Worm (Caenorhabditis elegans): ENCODE measurements around the gene fbxa-31.

fbxa-31 gene

DNA sequence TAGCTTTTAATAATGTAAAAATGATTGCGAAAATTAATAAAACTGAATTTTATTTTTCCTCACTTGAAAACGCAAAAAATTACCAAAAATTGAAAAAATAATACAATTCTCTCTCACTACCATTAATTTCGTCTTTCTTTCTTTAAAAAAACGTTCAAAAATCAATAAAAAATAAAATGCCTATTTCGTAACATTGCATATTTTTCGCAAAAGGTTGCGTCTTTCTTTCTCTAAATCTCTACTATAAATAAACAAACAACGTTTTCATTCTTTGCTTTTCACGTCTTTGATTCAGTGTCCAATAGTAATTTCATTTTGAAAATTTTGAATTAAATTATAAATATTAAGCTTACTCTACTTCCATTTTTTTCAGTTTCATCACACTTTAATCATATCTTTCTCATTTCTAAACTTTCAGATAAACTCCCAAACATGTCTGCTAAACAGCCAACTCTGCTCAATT lies 13.4 kb upstream of the fbxa-31 start, which contains the start of gene fbxa-37:
Gene fbxa-37, plus strand, starts transcription at position 413 of the 463 bp plus-strand sequence.
- peak; percentile 26 for TF ChIP-seq crh-2 (tag; optimal IDR thresholded peaks at IDR 0.05)
- no peak for TF ChIP-seq nhr-25 (tag; optimal IDR thresholded peaks at IDR 0.05)
- TF ChIP-seq sma-3 (GFP tag; optimal IDR thresholded peaks at IDR 0.05): no peak
- no peak for TF ChIP-seq mbf-1 (tag; optimal IDR thresholded peaks at IDR 0.05)
- TF ChIP-seq nhr-11 (tag; optimal IDR thresholded peaks at IDR 0.05): no peak
- peak; percentile 67 for TF ChIP-seq C34F6.9 (tag; optimal IDR thresholded peaks at IDR 0.05)
- no peak for TF ChIP-seq ztf-4 (tag; optimal IDR thresholded peaks at IDR 0.05)
- no peak for TF ChIP-seq peb-1 (tag; optimal IDR thresholded peaks at IDR 0.05)
- no peak for TF ChIP-seq elt-3 (tag; optimal IDR thresholded peaks at IDR 0.05)
- no peak for TF ChIP-seq elt-1 (tag; optimal IDR thresholded peaks at IDR 0.05)
- no peak for TF ChIP-seq nhr-6 (tag; optimal IDR thresholded peaks at IDR 0.05)
- no peak for TF ChIP-seq sma-9 (GFP tag; optimal IDR thresholded peaks at IDR 0.05)
- no peak for TF ChIP-seq sma-9 (tag; optimal IDR thresholded peaks at IDR 0.05)
- TF ChIP-seq blmp-1 (tag; optimal IDR thresholded peaks at IDR 0.05; ENCODE audit: insufficient read depth): no peak
- peak; percentile 82 for TF ChIP-seq unc-55 (GFP tag; optimal IDR thresholded peaks at IDR 0.05)
- TF ChIP-seq nhr-129 (tag; optimal IDR thresholded peaks at IDR 0.05): peak; percentile 98
- TF ChIP-seq ceh-82 (tag; optimal IDR thresholded peaks at IDR 0.05): no peak
- TF ChIP-seq lin-39 (tag; optimal IDR thresholded peaks at IDR 0.05): no peak
- TF ChIP-seq nhr-21 (tag; optimal IDR thresholded peaks at IDR 0.05): no peak
- peak; percentile 20 for TF ChIP-seq fos-1 (tag; optimal IDR thresholded peaks at IDR 0.05)

ce11 chrIII:1279197-1279596 lies 8.0 kb upstream of the fbxa-31 start:
- no peak for TF ChIP-seq aly-2 (tag; optimal IDR thresholded peaks at IDR 0.05)
- no peak for TF ChIP-seq elt-3 (tag; optimal IDR thresholded peaks at IDR 0.05)
- TF ChIP-seq C34F6.9 (tag; optimal IDR thresholded peaks at IDR 0.05): no peak
- peak; percentile 50 for TF ChIP-seq sma-3 (GFP tag; optimal IDR thresholded peaks at IDR 0.05)
- no peak for TF ChIP-seq egl-27 (tag; optimal IDR thresholded peaks at IDR 0.05)
- TF ChIP-seq nhr-129 (tag; optimal IDR thresholded peaks at IDR 0.05): peak; percentile 95
- TF ChIP-seq skn-1 (tag; optimal IDR thresholded peaks at IDR 0.05): peak; percentile 82
- TF ChIP-seq sma-9 (GFP tag; optimal IDR thresholded peaks at IDR 0.05): peak; percentile 10
- TF ChIP-seq sma-9 (tag; optimal IDR thresholded peaks at IDR 0.05): no peak
- TF ChIP-seq mbf-1 (tag; optimal IDR thresholded peaks at IDR 0.05): no peak
- no peak for TF ChIP-seq dmd-4 (tag; optimal IDR thresholded peaks at IDR 0.05)
- no peak for TF ChIP-seq snpc-4 (tag; optimal IDR thresholded peaks at IDR 0.05)
- TF ChIP-seq lsy-2 (tag; optimal IDR thresholded peaks at IDR 0.05): peak in 1 of 2 experiments; percentile 18
- TF ChIP-seq fos-1 (tag; optimal IDR thresholded peaks at IDR 0.05): peak; percentile 97
- TF ChIP-seq ztf-11 (tag; optimal IDR thresholded peaks at IDR 0.05): no peak
- no peak for TF ChIP-seq ZK546.5 (tag; optimal IDR thresholded peaks at IDR 0.05)
- no peak for TF ChIP-seq mdl-1 (tag; optimal IDR thresholded peaks at IDR 0.05)
- no peak for TF ChIP-seq nhr-10 (tag; optimal IDR thresholded peaks at IDR 0.05)
- no peak for TF ChIP-seq unc-39 (tag; optimal IDR thresholded peaks at IDR 0.05)
- no peak for TF ChIP-seq zag-1 (tag; optimal IDR thresholded peaks at IDR 0.05)
- TF ChIP-seq nhr-23 (tag; optimal IDR thresholded peaks at IDR 0.05): no peak
- peak; percentile 54 for TF ChIP-seq gmeb-1 (tag; optimal IDR thresholded peaks at IDR 0.05)
- no peak for TF ChIP-seq unc-62 (GFP tag; optimal IDR thresholded peaks at IDR 0.05)
- no peak for TF ChIP-seq mab-5 (tag; optimal IDR thresholded peaks at IDR 0.05)
- peak; percentile 60 for TF ChIP-seq crh-2 (tag; optimal IDR thresholded peaks at IDR 0.05)
- TF ChIP-seq sem-4 (tag; optimal IDR thresholded peaks at IDR 0.05): no peak
- no peak for TF ChIP-seq Y55F3AM.14 (GFP tag; optimal IDR thresholded peaks at IDR 0.05)
- TF ChIP-seq F13H6.1 (tag; optimal IDR thresholded peaks at IDR 0.05): peak; percentile 70
- no peak for TF ChIP-seq R02D3.7 (tag; optimal IDR thresholded peaks at IDR 0.05)
- no peak for TF ChIP-seq peb-1 (tag; optimal IDR thresholded peaks at IDR 0.05)

DNA sequence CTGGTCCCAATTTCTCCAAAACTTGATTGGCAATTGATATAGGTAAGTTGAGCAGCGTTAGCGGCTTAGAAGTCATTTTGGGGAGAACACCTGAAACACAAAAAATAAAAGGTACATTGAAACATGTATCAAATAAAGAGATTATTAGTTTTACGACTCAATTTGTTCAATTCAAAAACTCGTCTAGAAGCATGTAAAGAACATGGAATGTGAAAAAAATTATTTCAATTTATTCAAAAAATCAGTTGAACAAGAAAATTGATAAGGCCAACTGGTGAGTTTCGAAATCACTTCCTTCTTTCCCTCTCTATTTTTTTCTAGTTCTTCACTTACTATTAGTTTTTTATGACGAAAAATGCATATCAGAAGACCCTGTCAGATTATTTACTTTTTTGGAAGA lies 4.3 kb upstream of the fbxa-31 start, which contains the start of gene fbxa-30:
Gene fbxa-30, minus strand, starts transcription at position 101 of the 400 bp plus-strand sequence.
- no peak for TF ChIP-seq nhr-23 (tag; optimal IDR thresholded peaks at IDR 0.05)
- TF ChIP-seq lin-11 (tag; optimal IDR thresholded peaks at IDR 0.05): no peak
- no peak for TF ChIP-seq ama-1 (optimal IDR thresholded peaks at IDR 0.05)
- no peak for TF ChIP-seq ZK546.5 (tag; optimal IDR thresholded peaks at IDR 0.05)
- TF ChIP-seq elt-3 (tag; optimal IDR thresholded peaks at IDR 0.05): no peak
